Fruit fly (Drosophila melanogaster): Measurements from ENCODE around the gene Mur29B.
A peak's percentile ranks its signal among the peaks of the same experiment; 100 is the strongest.

Mur29B gene

dm6 chr2L:8311091-8311490 lies 40.9 kb upstream of the Mur29B start, which contains the start of the genes CG7810 and CG7806 (continued):
- peak; percentile 61 for TF ChIP-seq psq (GFP tag; optimal IDR thresholded peaks at IDR 0.05)
- TF ChIP-seq trem (tag; optimal IDR thresholded peaks at IDR 0.05) = peak; percentile 86
- peak; percentile 81 for TF ChIP-seq CG10543 (GFP tag; optimal IDR thresholded peaks at IDR 0.05)
- peak in 1 of 3 experiments; percentile 74 for TF ChIP-seq Stat92E (GFP tag; optimal IDR thresholded peaks at IDR 0.05)
- peak; percentile 88 for TF ChIP-seq NC2β (GFP tag; optimal IDR thresholded peaks at IDR 0.05)
- TF ChIP-seq CG4854 (GFP tag; optimal IDR thresholded peaks at IDR 0.05) = peak; percentile 74
- peak; percentile 78 for TF ChIP-seq D19A (tag; optimal IDR thresholded peaks at IDR 0.05)
- TF ChIP-seq Hr78 (GFP tag; optimal IDR thresholded peaks at IDR 0.05) = no peak
- no peak for TF ChIP-seq zen2 (GFP tag; IDR thresholded peaks at IDR 0.05; ENCODE audit: partially characterized antibody)
- no peak for TF ChIP-seq ATbp (GFP tag; optimal IDR thresholded peaks at IDR 0.05)
- no peak for TF ChIP-seq Lpt (GFP tag; optimal IDR thresholded peaks at IDR 0.05)
- no peak for TF ChIP-seq abd-A (tag; optimal IDR thresholded peaks at IDR 0.05)
- peak; percentile 94 for TF ChIP-seq Xrp1 (GFP tag; IDR thresholded peaks at IDR 0.05)
- peak; percentile 74 for TF ChIP-seq CG4730 (GFP tag; IDR thresholded peaks at IDR 0.05)
- TF ChIP-seq gsb (GFP tag; IDR thresholded peaks at IDR 0.05) = peak; percentile 58; the same call in 1 of the 2 replicates
- TF ChIP-seq CG9797 (GFP tag; optimal IDR thresholded peaks at IDR 0.05) = peak; percentile 36
- TF ChIP-seq CG8089 (GFP tag; optimal IDR thresholded peaks at IDR 0.05) = peak; percentile 87
- TF ChIP-seq Dip3 (GFP tag; optimal IDR thresholded peaks at IDR 0.05) = peak; percentile 84
- peak; percentile 82 for TF ChIP-seq CG10462 (GFP tag; optimal IDR thresholded peaks at IDR 0.05)
- TF ChIP-seq Hr3 (GFP tag; optimal IDR thresholded peaks at IDR 0.05) = peak; percentile 87
- peak; percentile 86 for TF ChIP-seq CG15514 (GFP tag; optimal IDR thresholded peaks at IDR 0.05)
- peak; percentile 69; the same call in 1 of the 2 replicates for TF ChIP-seq cas (GFP tag; IDR thresholded peaks at IDR 0.05)
- TF ChIP-seq CG7357 (GFP tag; IDR thresholded peaks at IDR 0.05) = peak; percentile 69; the same call in 2 of the 3 replicates
- peak; percentile 79 for TF ChIP-seq Optix (GFP tag; IDR thresholded peaks at IDR 0.05)
- TF ChIP-seq HmgD (GFP tag; optimal IDR thresholded peaks at IDR 0.05) = peak; percentile 28
- TF ChIP-seq Doc3 (GFP tag; IDR thresholded peaks at IDR 0.05; ENCODE audit: partially characterized antibody) = 0 out of 3 replicates have a peak, but pooled peaks have one; percentile 13
- no peak for TF ChIP-seq Doc2 (GFP tag; IDR thresholded peaks at IDR 0.05)
- peak; percentile 84 for TF ChIP-seq nom (GFP tag; optimal IDR thresholded peaks at IDR 0.05)
- peak; percentile 60 for TF ChIP-seq wek (GFP tag; optimal IDR thresholded peaks at IDR 0.05)
- TF ChIP-seq aop (GFP tag; IDR thresholded peaks at IDR 0.05) = 0 out of 2 replicates have a peak, but pooled peaks have one; percentile 29
- TF ChIP-seq repo (GFP tag; optimal IDR thresholded peaks at IDR 0.05) = peak; percentile 75
- TF ChIP-seq CG31388 (GFP tag; optimal IDR thresholded peaks at IDR 0.05) = peak; percentile 56
- TF ChIP-seq insv (GFP tag; optimal IDR thresholded peaks at IDR 0.05) = peak in 1 of 2 experiments; percentile 70
- TF ChIP-seq Kr (GFP tag; optimal IDR thresholded peaks at IDR 0.05) = no peak
- TF ChIP-seq Jarid2 (GFP tag; optimal IDR thresholded peaks at IDR 0.05) = peak; percentile 28
- TF ChIP-seq CG13894 (tag; optimal IDR thresholded peaks at IDR 0.05) = peak; percentile 80
- no peak for TF ChIP-seq cad (GFP tag; optimal IDR thresholded peaks at IDR 0.05)
- TF ChIP-seq CG17912 (GFP tag; optimal IDR thresholded peaks at IDR 0.05) = peak; percentile 20
- TF ChIP-seq ham (GFP tag; IDR thresholded peaks at IDR 0.05) = no peak; the same call in 1 of the 2 replicates
- no peak for TF ChIP-seq usp (GFP tag; optimal IDR thresholded peaks at IDR 0.05)
- TF ChIP-seq D19B (GFP tag; optimal IDR thresholded peaks at IDR 0.05) = no peak
- TF ChIP-seq gce (GFP tag; IDR thresholded peaks at IDR 0.05) = peak; percentile 77; the same call in 2 of the 3 replicates
- peak; percentile 90 for TF ChIP-seq B-H2 (GFP tag; optimal IDR thresholded peaks at IDR 0.05)
- TF ChIP-seq CG6654 (GFP tag; optimal IDR thresholded peaks at IDR 0.05) = peak; percentile 60
- TF ChIP-seq CG30020 (tag; optimal IDR thresholded peaks at IDR 0.05) = peak; percentile 74
- peak; percentile 80 for TF ChIP-seq CG12942 (GFP tag; optimal IDR thresholded peaks at IDR 0.05)
- TF ChIP-seq CG10979 (tag; optimal IDR thresholded peaks at IDR 0.05) = peak; percentile 88
- 0 out of 2 replicates have a peak, but pooled peaks have one; percentile 35 for TF ChIP-seq sna (GFP tag; IDR thresholded peaks at IDR 0.05; ENCODE audit: partially characterized antibody)
- peak; percentile 84 for TF ChIP-seq Mrtf (GFP tag; IDR thresholded peaks at IDR 0.05)
- peak; percentile 69 for TF ChIP-seq CG6272 (GFP tag; IDR thresholded peaks at IDR 0.05)
